Worm (Caenorhabditis elegans) whole organism, L1 larva: Measurements from ENCODE around the gene pap-1.

Experiments
- C34B4.2 ChIP-seq: sonication (generic microtip); optimal IDR thresholded peaks from 2 replicates; lab custom pipeline; 2017; ENCODE audit warnings: mild to moderate bottlenecking, missing genetic modification characterization, missing compliant biosample characterization
- aly-2 ChIP-seq: fragments of 150-350 bp; optimal IDR thresholded peaks from 2 replicates; lab custom pipeline; 2014; ENCODE audit warnings: missing biosample characterization, missing genetic modification characterization
- blmp-1 ChIP-seq: fragments of 150-350 bp; optimal IDR thresholded peaks from 2 replicates; lab custom pipeline; 2014; ENCODE audit warnings: missing biosample characterization, missing genetic modification characterization
- ceh-63 ChIP-seq: fragments of 200-800 bp; sonication (Bioruptor generic); optimal IDR thresholded peaks from 2 replicates; lab custom pipeline; 2018; ENCODE audit warnings: mild to moderate bottlenecking, missing genetic modification characterization, missing compliant biosample characterization
- ceh-82 ChIP-seq, 3 experiments: fragments of 150-350 bp in 1 of 3; sonication (generic microtip) in 2 of 3; optimal IDR thresholded peaks; 2 replicates each; lab custom pipeline; 2014 to 2017; ENCODE audit warnings: missing biosample characterization in 3 of 3, missing genetic modification characterization in 3 of 3
- ces-1 ChIP-seq: fragments of 150-350 bp; optimal IDR thresholded peaks from 2 replicates; lab custom pipeline; 2014; ENCODE audit warnings: missing biosample characterization, missing genetic modification reagents, missing genetic modification characterization
- dpl-1 ChIP-seq, 3 experiments: fragments of 150-350 bp in 2 of 3; sonication (generic microtip) in 1 of 3; optimal IDR thresholded peaks; 2 replicates each; lab custom pipeline; 2014 to 2017; ENCODE audit warnings: missing biosample characterization in 3 of 3, missing genetic modification characterization in 3 of 3, missing genetic modification reagents in 3 of 3
- egl-13 ChIP-seq: sonication (generic microtip); optimal IDR thresholded peaks from 2 replicates; lab custom pipeline; 2016; ENCODE audit warnings: missing genotype, missing genetic modification reagents, missing genetic modification characterization, missing compliant biosample characterization
- fkh-10 ChIP-seq: sonication (generic microtip); optimal IDR thresholded peaks from 2 replicates; lab custom pipeline; 2017; ENCODE audit warnings: missing biosample characterization, missing genetic modification reagents, missing genetic modification characterization
- fkh-8 ChIP-seq: sonication (generic microtip); optimal IDR thresholded peaks from 2 replicates; lab custom pipeline; 2016; ENCODE audit warnings: mild to moderate bottlenecking, missing genetic modification characterization, missing compliant biosample characterization
- hlh-17 ChIP-seq: fragments of 200-800 bp; sonication (Bioruptor generic); optimal IDR thresholded peaks from 2 replicates; lab custom pipeline; 2018; ENCODE audit warnings: missing genetic modification characterization, mild to moderate bottlenecking, missing compliant biosample characterization, moderate library complexity, borderline replicate concordance
- hpl-2 ChIP-seq: fragments of 150-350 bp; optimal IDR thresholded peaks from 2 replicates; lab custom pipeline; 2014; ENCODE audit warnings: missing biosample characterization, missing genetic modification reagents, missing genetic modification characterization
- jun-1 ChIP-seq: fragments of 150-350 bp; optimal IDR thresholded peaks from 2 replicates; lab custom pipeline; 2014; ENCODE audit warnings: missing biosample characterization, missing genetic modification reagents, missing genetic modification characterization
- lin-13 ChIP-seq: fragments of 150-350 bp; optimal IDR thresholded peaks from 2 replicates; lab custom pipeline; 2014; ENCODE audit warnings: missing biosample characterization, missing genetic modification reagents, missing genetic modification characterization
- lin-14 ChIP-seq: fragments of 200-800 bp; sonication (Bioruptor generic); optimal IDR thresholded peaks from 2 replicates; lab custom pipeline; 2018; ENCODE audit warnings: mild to moderate bottlenecking, missing genetic modification characterization, moderate library complexity, missing compliant biosample characterization
- lin-15B ChIP-seq: fragments of 150-350 bp; sonication (generic microtip); optimal IDR thresholded peaks from 3 replicates; lab custom pipeline; 2014; ENCODE audit warnings: missing biosample characterization, missing genetic modification characterization
- lin-35 ChIP-seq, 2 experiments: fragments of 150-350 bp; optimal IDR thresholded peaks; 2 replicates each; lab custom pipeline; 2014; ENCODE audit warnings: missing biosample characterization in 2 of 2, missing genetic modification characterization in 2 of 2, missing genetic modification reagents in 2 of 2
- lir-3 ChIP-seq: sonication (generic microtip); optimal IDR thresholded peaks from 2 replicates; lab custom pipeline; 2016; ENCODE audit warnings: mild to moderate bottlenecking, missing genetic modification characterization, moderate library complexity, missing compliant biosample characterization; ENCODE audit not compliant: poor library complexity
- mef-2 ChIP-seq: fragments of 150-350 bp; optimal IDR thresholded peaks from 2 replicates; lab custom pipeline; 2014; ENCODE audit warnings: missing biosample characterization, missing genetic modification characterization
- mep-1 ChIP-seq: fragments of 150-350 bp; optimal IDR thresholded peaks from 2 replicates; lab custom pipeline; 2014; ENCODE audit warnings: missing biosample characterization, missing genetic modification characterization
- nhr-12 ChIP-seq: sonication (generic microtip); optimal IDR thresholded peaks from 2 replicates; lab custom pipeline; 2017; ENCODE audit warnings: missing biosample characterization, missing genetic modification characterization
- nhr-19 ChIP-seq: fragments of 200-800 bp; sonication (Bioruptor generic); conservative IDR thresholded peaks from 2 replicates; pipeline ENCODE4 v1.3.6; 2022; ENCODE audit warnings: missing genetic modification characterization, missing compliant biosample characterization
- nhr-20 ChIP-seq: sonication (generic microtip); optimal IDR thresholded peaks from 2 replicates; lab custom pipeline; 2016; ENCODE audit warnings: mild to moderate bottlenecking, missing genetic modification characterization, missing compliant biosample characterization
- nhr-237 ChIP-seq: fragments of 150-350 bp; optimal IDR thresholded peaks from 2 replicates; lab custom pipeline; 2014; ENCODE audit warnings: missing biosample characterization, missing genetic modification characterization
- nhr-28 ChIP-seq: fragments of 150-350 bp; optimal IDR thresholded peaks from 2 replicates; lab custom pipeline; 2014; ENCODE audit warnings: missing biosample characterization, missing genetic modification characterization
- nhr-47 ChIP-seq: sonication (generic microtip); optimal IDR thresholded peaks from 2 replicates; lab custom pipeline; 2016; ENCODE audit warnings: mild to moderate bottlenecking, missing genetic modification characterization, moderate library complexity, missing compliant biosample characterization
- nhr-85 ChIP-seq: sonication (generic microtip); peaks from one replicate; lab custom pipeline; 2016; ENCODE audit warnings: missing genetic modification characterization, inconsistent platforms, missing compliant biosample characterization
- nhr-90 ChIP-seq: sonication (generic microtip); optimal IDR thresholded peaks from 2 replicates; lab custom pipeline; 2016; ENCODE audit warnings: mild to moderate bottlenecking, missing genetic modification characterization, missing compliant biosample characterization; ENCODE audit not compliant: poor library complexity
- pag-3 ChIP-seq: sonication (generic microtip); optimal IDR thresholded peaks from 2 replicates; lab custom pipeline; 2017; ENCODE audit warnings: missing genetic modification characterization, mild to moderate bottlenecking, missing compliant biosample characterization, antibody characterized with exemption, borderline replicate concordance; ENCODE audit not compliant: insufficient read depth
- rnt-1 ChIP-seq: sonication (generic microtip); optimal IDR thresholded peaks from 2 replicates; lab custom pipeline; 2016; ENCODE audit warnings: mild to moderate bottlenecking, missing genetic modification characterization, moderate library complexity, missing compliant biosample characterization
- skn-1 ChIP-seq: fragments of 150-350 bp; optimal IDR thresholded peaks from 2 replicates; lab custom pipeline; 2014; ENCODE audit warnings: missing biosample characterization, missing genetic modification characterization
- sox-4 ChIP-seq: sonication (generic microtip); optimal IDR thresholded peaks from 2 replicates; lab custom pipeline; 2016; ENCODE audit warnings: missing genetic modification characterization, missing compliant biosample characterization
- sptf-1 ChIP-seq: fragments of 150-350 bp; optimal IDR thresholded peaks from 2 replicates; lab custom pipeline; 2014; ENCODE audit warnings: missing biosample characterization, missing genetic modification characterization
- sup-37 ChIP-seq: fragments of 200-800 bp; sonication (Bioruptor generic); optimal IDR thresholded peaks from 2 replicates; lab custom pipeline; 2018; ENCODE audit warnings: mild to moderate bottlenecking, missing genetic modification characterization, missing compliant biosample characterization
- tbx-2 ChIP-seq: sonication (generic microtip); optimal IDR thresholded peaks from 2 replicates; lab custom pipeline; 2016; ENCODE audit warnings: missing genetic modification characterization, missing compliant biosample characterization
- unc-130 ChIP-seq: fragments of 150-350 bp; optimal IDR thresholded peaks from 2 replicates; lab custom pipeline; 2017; ENCODE audit warnings: missing biosample characterization, missing genetic modification characterization, inconsistent platforms
- unc-62 ChIP-seq: fragments of 150-350 bp; optimal IDR thresholded peaks from 2 replicates; lab custom pipeline; 2014; ENCODE audit warnings: missing biosample characterization, missing genetic modification reagents, missing genetic modification characterization
- xbp-1 ChIP-seq: sonication (generic microtip); optimal IDR thresholded peaks from 2 replicates; lab custom pipeline; 2016; ENCODE audit warnings: missing genetic modification characterization, missing compliant biosample characterization
- ztf-4 ChIP-seq: fragments of 150-350 bp; optimal IDR thresholded peaks from 2 replicates; lab custom pipeline; 2014; ENCODE audit warnings: missing biosample characterization, missing genetic modification characterization

Gene pap-1

DNA sequence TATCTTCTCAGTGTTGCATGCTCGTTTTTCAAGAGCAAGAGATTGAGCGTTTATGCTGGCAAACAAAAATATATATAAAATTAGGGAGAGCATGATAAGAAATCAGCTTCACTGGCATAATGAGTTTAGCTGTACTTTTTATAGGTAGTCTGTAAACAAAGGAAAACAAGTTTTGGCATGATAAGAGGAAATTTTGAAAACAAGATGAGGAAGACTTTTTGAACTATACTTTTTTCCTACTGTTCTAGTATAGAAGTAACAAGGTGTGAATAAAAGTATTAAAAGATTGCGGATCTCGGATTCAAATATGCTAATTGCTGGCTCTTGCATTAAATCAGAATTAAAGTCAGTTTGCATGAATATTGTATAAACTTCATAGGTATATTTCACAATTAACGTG, 22.8 kb upstream of the pap-1 start, which contains the start of gene F15H10.5:
F15H10.5 (minus strand) TSS at position 101 of the 400 bp plus-strand sequence.
- TF ChIP-seq hlh-17 (GFP tag; lab: Kevin White, UChicago) (no peak), ztf-4 (no peak), nhr-19 (GFP tag; lab: Robert Waterston, UW) (no peak), nhr-85 (no peak), sox-4 (tag; lab: Kevin White, UChicago) (no peak), nhr-20 (tag; lab: Kevin White, UChicago) (no peak)
- TF ChIP-seq, all 84 proteins: peak for 0

DNA sequence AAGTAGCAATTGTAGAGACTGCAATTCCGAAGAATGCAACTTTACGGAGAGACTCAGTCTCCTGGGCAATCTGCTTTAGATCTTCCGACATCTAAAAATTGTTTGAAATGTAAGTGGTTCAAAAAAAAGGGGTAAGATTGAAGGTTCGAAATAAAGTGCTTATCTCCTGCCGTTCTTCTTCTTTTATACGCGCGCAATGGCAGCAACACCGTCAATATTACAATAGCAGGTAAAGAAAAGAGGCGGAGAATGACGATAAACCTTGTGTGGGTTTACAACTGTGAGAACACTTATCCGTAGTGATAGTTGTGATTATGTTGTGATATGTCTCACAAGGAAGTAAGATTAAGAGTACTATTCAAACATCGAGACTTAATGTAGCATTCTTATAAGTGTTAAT, 20.0 kb upstream of the pap-1 start, which contains the start of gene col-13:
col-13 (minus strand) TSS at position 101 of the 400 bp plus-strand sequence.
- TF ChIP-seq lin-35 (GFP tag; optimal IDR thresholded peaks at IDR 0.05; lab: Kevin White, UChicago) (no peak), nhr-20 (tag; lab: Kevin White, UChicago) (no peak), nhr-85 (no peak), ztf-4 (no peak), hpl-2 (GFP tag; lab: Kevin White, UChicago) (no peak), nhr-47 (no peak), lin-15B (no peak), C34B4.2 (tag; lab: Kevin White, UChicago) (no peak), pag-3 (no peak), sptf-1 (tag; lab: Kevin White, UChicago) (no peak), xbp-1 (tag; lab: Kevin White, UChicago) (no peak), rnt-1 (no peak), nhr-12 (no peak), mep-1 (tag; lab: Kevin White, UChicago) (no peak)
- TF ChIP-seq, all 84 proteins: peak for 0

DNA sequence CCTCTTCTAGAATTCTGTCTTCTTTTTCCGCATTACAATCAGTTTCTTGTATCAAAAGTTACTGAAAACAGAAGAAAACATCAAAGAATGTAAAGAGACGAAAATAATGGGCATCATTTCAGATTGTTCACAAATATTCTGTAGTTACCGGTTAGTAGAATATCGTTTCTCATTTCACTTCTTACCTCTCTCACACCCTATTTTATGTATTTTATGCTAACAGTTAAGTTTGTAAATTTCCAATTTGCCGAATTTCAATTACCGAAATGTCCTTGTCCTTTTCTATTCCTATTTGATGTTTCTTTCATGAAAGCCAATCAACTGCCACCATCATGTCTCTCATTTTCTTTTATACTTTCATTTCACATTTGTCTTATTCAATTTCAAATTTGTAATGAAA, 18.3 kb upstream of the pap-1 start:
- TF ChIP-seq mef-2 (tag; lab: Kevin White, UChicago) (no peak), nhr-85 (peak; percentile 64)

DNA sequence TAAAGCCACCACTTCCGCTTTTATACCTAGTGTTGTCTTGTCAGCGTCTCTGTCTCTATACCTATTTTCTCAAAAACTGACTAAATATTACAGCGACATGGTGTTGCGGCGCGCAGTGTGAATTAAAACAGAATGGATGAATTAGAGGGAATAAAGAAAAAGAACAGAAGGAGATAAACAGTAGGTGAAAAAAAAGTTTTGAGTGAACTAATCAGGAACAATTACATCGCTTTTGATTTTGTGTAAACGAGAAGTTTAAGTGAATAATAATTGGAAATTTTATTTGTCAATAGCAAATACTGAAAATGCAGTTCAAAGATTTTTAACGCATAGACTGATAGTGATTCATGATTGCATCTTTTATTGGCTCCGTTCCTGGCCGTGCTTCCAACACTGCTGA, 16.7 kb upstream of the pap-1 start, which contains the start of gene col-12:
col-12 (minus strand) TSS at position 101 of the 400 bp plus-strand sequence.
- TF ChIP-seq unc-62 (GFP tag; lab: Kevin White, UChicago) (no peak), lir-3 (tag; lab: Kevin White, UChicago) (no peak), skn-1 (no peak), ces-1 (GFP tag; lab: Kevin White, UChicago) (no peak), nhr-47 (no peak), ceh-63 (no peak), egl-13 (tag; lab: Kevin White, UChicago) (no peak), ztf-4 (no peak), sup-37 (no peak), dpl-1 (GFP tag; optimal IDR thresholded peaks at IDR 0.05; lab: Kevin White, UChicago) (no peak), jun-1 (no peak), lin-14 (GFP tag; lab: Kevin White, UChicago) (no peak), nhr-28 (tag; lab: Kevin White, UChicago) (no peak), mep-1 (tag; lab: Kevin White, UChicago) (no peak), nhr-237 (tag; lab: Kevin White, UChicago) (no peak), fkh-10 (GFP tag; lab: Kevin White, UChicago) (no peak), aly-2 (tag; lab: Kevin White, UChicago) (no peak), lin-13 (no peak)

DNA sequence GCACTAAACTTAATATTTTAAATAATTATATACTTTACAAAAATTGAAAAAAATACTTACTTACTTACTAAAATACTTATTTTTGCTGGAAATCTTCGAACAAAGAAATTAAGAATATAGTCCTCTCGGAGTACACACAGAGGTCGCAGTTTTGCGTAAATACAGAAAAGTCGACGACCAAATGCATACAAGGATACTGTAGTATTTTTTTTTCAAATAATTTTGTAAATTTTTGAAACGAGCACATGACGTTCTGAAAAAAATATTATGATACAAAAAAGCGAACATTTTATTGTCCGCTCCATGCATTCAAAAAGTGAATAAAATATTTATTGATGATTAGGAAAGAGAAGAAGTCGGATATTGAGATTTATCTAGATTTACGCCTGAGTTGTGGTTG, 15.5 kb upstream of the pap-1 start, which contains the start of gene apc-10:
apc-10 (minus strand) TSS at position 101 of the 400 bp plus-strand sequence.
- no peak for TF ChIP-seq pag-3
- no peak for TF ChIP-seq fkh-8
- TF ChIP-seq unc-62 (GFP tag; lab: Kevin White, UChicago): no peak
- TF ChIP-seq ceh-82 (tag; optimal IDR thresholded peaks at IDR 0.05; lab: Kevin White, UChicago): no peak
- TF ChIP-seq tbx-2 (tag; lab: Kevin White, UChicago): no peak
- TF ChIP-seq unc-130 (tag; lab: Kevin White, UChicago): no peak
- no peak for TF ChIP-seq mep-1 (tag; lab: Kevin White, UChicago)
- no peak for TF ChIP-seq blmp-1
- no peak for TF ChIP-seq sptf-1 (tag; lab: Kevin White, UChicago)
- no peak for TF ChIP-seq nhr-90 (tag; lab: Kevin White, UChicago)
- TF ChIP-seq nhr-28 (tag; lab: Kevin White, UChicago): no peak
- no peak for TF ChIP-seq C34B4.2 (tag; lab: Kevin White, UChicago)
- TF ChIP-seq nhr-19 (GFP tag; lab: Robert Waterston, UW): no peak
